Fruit fly (Drosophila melanogaster): ENCODE results near the gene Naa30B.

Naa30B gene

DNA sequence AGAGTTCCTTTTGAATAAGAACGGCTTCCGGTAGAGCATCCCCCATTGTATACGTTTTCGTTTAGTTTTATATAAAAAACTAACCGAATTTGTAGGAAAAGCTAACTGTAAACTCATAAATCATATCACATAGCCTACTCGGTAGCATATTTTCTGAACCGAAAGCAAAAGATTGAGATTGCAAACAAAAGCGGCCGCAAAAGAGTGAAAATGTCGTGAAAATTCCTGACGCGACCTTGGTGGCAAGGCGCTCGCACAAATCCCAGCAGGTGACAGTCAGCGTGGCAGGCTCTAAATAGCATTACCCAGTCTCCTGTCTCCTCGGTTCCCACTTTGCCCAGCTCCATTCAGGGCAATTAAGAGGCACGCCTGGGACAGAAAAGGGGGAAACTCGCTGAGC lies at the start of gene Naa30B:
Gene Naa30B, minus strand, starts transcription at position 101 of the 400 bp plus-strand sequence.
- peak; percentile 17 for TF ChIP-seq zen (tag; optimal IDR thresholded peaks at IDR 0.05)
- TF ChIP-seq CG6765 (GFP tag; optimal IDR thresholded peaks at IDR 0.05): no peak

DNA sequence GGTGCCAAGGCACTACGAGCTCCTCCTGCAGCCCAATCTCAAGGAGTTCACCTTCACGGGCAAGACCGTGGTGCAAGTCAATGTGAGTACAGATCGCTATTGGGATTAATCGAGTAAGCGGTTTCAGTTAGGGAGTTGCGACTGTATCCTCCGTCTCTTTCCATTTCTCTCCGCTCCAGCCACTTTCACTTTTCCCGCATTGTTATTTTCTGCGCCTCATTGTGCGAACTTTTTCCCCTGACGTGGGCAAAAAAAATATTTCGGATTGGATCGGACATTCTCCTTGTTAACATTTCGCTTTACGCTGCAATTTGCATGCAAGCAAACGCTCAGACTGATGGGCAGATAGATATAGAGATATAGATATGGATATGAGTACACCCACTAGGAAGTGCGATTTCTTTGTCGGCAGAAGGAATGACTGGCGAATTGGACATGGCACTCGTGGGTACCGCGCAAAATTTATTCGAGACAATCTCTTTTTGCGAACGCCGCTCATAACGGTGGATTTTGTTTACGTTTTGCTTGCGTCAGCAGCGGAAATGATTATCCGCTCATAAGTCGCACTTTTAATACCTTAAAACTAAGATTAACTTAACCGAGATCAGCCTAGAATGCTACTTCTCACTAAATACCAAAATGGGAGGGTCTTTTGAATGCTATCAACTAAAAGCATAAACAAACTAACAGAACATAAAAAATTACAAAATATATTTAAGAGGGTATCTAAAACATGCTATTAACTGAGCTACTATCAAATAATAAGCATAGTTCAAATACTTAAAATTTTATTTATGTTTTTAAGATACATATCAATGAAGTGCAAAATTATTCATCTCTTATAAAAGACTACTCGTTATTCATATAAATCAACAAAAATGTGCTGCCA lies 47.1 kb upstream of the Naa30B start:
- TF ChIP-seq nau (GFP tag; optimal IDR thresholded peaks at IDR 0.05): no peak
- TF ChIP-seq Drgx (GFP tag; IDR thresholded peaks at IDR 0.05): peak; percentile 20; the same call in 1 of the 2 replicates

DNA sequence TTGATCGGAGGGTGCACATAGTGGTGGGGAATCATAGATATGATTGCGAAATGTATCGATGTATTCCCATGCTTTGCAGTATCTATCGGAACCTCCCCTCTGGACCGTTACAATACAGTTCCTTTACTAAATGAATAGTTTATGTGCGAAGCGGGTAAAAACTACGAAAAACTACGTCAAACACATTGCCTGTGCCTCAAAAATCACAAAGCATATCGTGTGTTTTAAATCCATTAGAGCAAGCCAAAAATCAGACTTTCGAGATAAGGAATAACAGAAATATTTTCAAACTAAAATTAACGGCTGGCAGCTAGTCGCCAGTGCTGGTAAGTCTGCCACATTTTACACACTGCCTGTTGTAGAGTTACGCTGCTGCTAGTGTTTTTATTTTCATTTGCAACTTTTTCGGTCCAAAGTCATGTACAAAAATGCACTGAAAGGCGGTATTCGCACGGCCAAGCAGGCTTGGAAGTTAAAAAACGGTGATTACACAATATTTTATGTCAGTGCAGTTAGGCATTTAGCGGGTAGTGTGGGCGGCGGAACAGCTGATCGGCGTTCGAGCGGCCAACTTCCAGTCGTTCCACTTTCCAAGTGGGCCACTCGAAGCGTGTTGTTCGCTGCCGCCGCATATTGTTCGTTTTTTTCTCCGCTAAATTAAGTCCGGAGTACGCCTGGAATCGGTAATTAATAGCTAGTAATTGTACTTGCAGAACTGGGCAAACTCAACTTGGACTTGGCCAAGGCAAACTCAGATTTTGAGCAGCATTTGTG lies 45.6 kb upstream of the Naa30B start:
- TF ChIP-seq CG5953 (GFP tag; IDR thresholded peaks at IDR 0.05) (no peak), CG8281 (tag; optimal IDR thresholded peaks at IDR 0.05) (no peak), sc (optimal IDR thresholded peaks at IDR 0.05) (no peak), sc (GFP tag; optimal IDR thresholded peaks at IDR 0.05) (no peak), CG6272 (GFP tag; IDR thresholded peaks at IDR 0.05) (no peak), Hmx (GFP tag; optimal IDR thresholded peaks at IDR 0.05) (peak; percentile 12), twi (tag; optimal IDR thresholded peaks at IDR 0.05) (no peak), Ada2b (GFP tag; IDR thresholded peaks at IDR 0.05) (peak; percentile 55), Bgb (GFP tag; IDR thresholded peaks at IDR 0.05; ENCODE audit: partially characterized antibody) (peak; percentile 84), CG7556 (GFP tag; optimal IDR thresholded peaks at IDR 0.05) (peak; percentile 21), CG14667 (GFP tag; IDR thresholded peaks at IDR 0.05) (0 out of 2 replicates have a peak, but pooled peaks have one; percentile 27), CG2889 (GFP tag; IDR thresholded peaks at IDR 0.05) (peak; percentile 43; the same call in 1 of the 3 replicates), Antp (GFP tag; optimal IDR thresholded peaks at IDR 0.05) (peak; percentile 80), sens-2 (GFP tag; IDR thresholded peaks at IDR 0.05) (no peak; the same call in 1 of the 2 replicates), slou (GFP tag; optimal IDR thresholded peaks at IDR 0.05) (no peak), CG32532 (GFP tag; IDR thresholded peaks at IDR 0.05) (peak; percentile 52), her (GFP tag; optimal IDR thresholded peaks at IDR 0.05) (peak; percentile 63), H2.0 (GFP tag; IDR thresholded peaks at IDR 0.05) (peak; percentile 64), CG2678 (tag; optimal IDR thresholded peaks at IDR 0.05) (no peak), CG6854 (GFP tag; optimal IDR thresholded peaks at IDR 0.05) (peak; percentile 31), CG11093 (GFP tag; IDR thresholded peaks at IDR 0.05) (no peak), cad (GFP tag; optimal IDR thresholded peaks at IDR 0.05) (no peak), Stat92E (GFP tag; optimal IDR thresholded peaks at IDR 0.05) (no peak), ci (GFP tag; IDR thresholded peaks at IDR 0.05) (peak; percentile 62; the same call in 2 of the 3 replicates), CG33557 (GFP tag; optimal IDR thresholded peaks at IDR 0.05) (peak; percentile 3), pfk (GFP tag; optimal IDR thresholded peaks at IDR 0.05) (peak; percentile 98), dpn (GFP tag; optimal IDR thresholded peaks at IDR 0.05) (peak; percentile 76 to 85), Ssrp (tag; optimal IDR thresholded peaks at IDR 0.05) (no peak), CG7963 (GFP tag; IDR thresholded peaks at IDR 0.05; ENCODE audit: partially characterized antibody) (peak; percentile 72; the same call in 2 of the 3 replicates), bab2 (GFP tag; optimal IDR thresholded peaks at IDR 0.05) (peak; percentile 70), ara (GFP tag; IDR thresholded peaks at IDR 0.05) (peak; percentile 66), CG3065 (GFP tag; optimal IDR thresholded peaks at IDR 0.05) (peak; percentile 39), btn (GFP tag; optimal IDR thresholded peaks at IDR 0.05) (peak; percentile 72), CG9215 (GFP tag; IDR thresholded peaks at IDR 0.05) (peak; percentile 25; the same call in 1 of the 2 replicates), nom (GFP tag; optimal IDR thresholded peaks at IDR 0.05) (peak; percentile 67), PHDP (tag; optimal IDR thresholded peaks at IDR 0.05) (no peak), pan (optimal IDR thresholded peaks at IDR 0.05) (no peak), pan (GFP tag; optimal IDR thresholded peaks at IDR 0.05 in 1 of 2, IDR thresholded peaks at IDR 0.05 in 1 of 2) (peak in 1 of 2 experiments; percentile 23), fu2 (GFP tag; optimal IDR thresholded peaks at IDR 0.05) (peak; percentile 70), CG14050 (GFP tag; IDR thresholded peaks at IDR 0.05) (no peak)

Data from whole organism, embryonic.